Fruit fly (Drosophila melanogaster) Kc167 (cell line): Measurements from ENCODE around the gene CG46511.
"Not testable (repeated sequence)": the region's sequence is repeated elsewhere in the genome, so short reads cannot be mapped to it uniquely, and the experiment has no call there.

Source experiments
- Myc ChIP-seq: fragments of >200 bp; optimal IDR thresholded peaks from 2 replicates; lab custom pipeline; 2017; ENCODE audit warnings: missing external identifiers
- h ChIP-seq: fragments of >200 bp; optimal IDR thresholded peaks from 3 replicates; lab custom pipeline; 2018; ENCODE audit warnings: missing external identifiers
- psq ChIP-seq: fragments of >200 bp; optimal IDR thresholded peaks from 2 replicates; lab custom pipeline; 2017; ENCODE audit warnings: missing external identifiers
- ttk ChIP-seq: sonication (Bioruptor generic); optimal IDR thresholded peaks from 2 replicates; lab custom pipeline; 2017; ENCODE audit warnings: missing external identifiers

dm6 chrX:22152542-22152941, 29.8 kb upstream of the CG46511 start, which contains the start of gene CG46505:
- not testable (repeated sequence) for TF ChIP-seq psq (lab: Kevin White, UChicago); ttk; Myc (lab: Kevin White, UChicago); h (lab: Kevin White, UChicago)
